Fruit fly (Drosophila melanogaster) whole organism, embryonic: ENCODE data around the gene CG42495.

Experiments used
- ATbp ChIP-seq: fragments of 200-800 bp; sonication (Bioruptor generic); optimal IDR thresholded peaks from 2 replicates; lab custom pipeline; 2017; ENCODE audit warnings: missing biosample characterization, mild to moderate bottlenecking, missing genetic modification characterization, missing genetic modification reagents
- Blimp-1 ChIP-seq: fragments of 200-800 bp; sonication (Bioruptor generic); optimal IDR thresholded peaks from 3 replicates; lab custom pipeline; 2018; ENCODE audit warnings: missing biosample characterization, missing genetic modification characterization, mild to moderate bottlenecking, moderate library complexity, missing genetic modification reagents
- CG11398 ChIP-seq: fragments of 200-800 bp; sonication (Bioruptor generic); optimal IDR thresholded peaks from 2 replicates; lab custom pipeline; 2016; ENCODE audit warnings: missing biosample characterization, missing genetic modification characterization
- CG11560 ChIP-seq: fragments of 200-800 bp; sonication (Bioruptor generic); IDR thresholded peaks from 3 replicates; pipeline ENCODE4 v1.3.6; 2022; ENCODE audit warnings: missing biosample characterization, missing genetic modification characterization
- CG12744 ChIP-seq: fragments of 200-800 bp; sonication (Bioruptor generic); optimal IDR thresholded peaks from 2 replicates; lab custom pipeline; 2016; ENCODE audit warnings: missing biosample characterization, missing genetic modification characterization
- CG13287 ChIP-seq: fragments of 200-800 bp; sonication (Bioruptor generic); IDR thresholded peaks from 2 replicates; pipeline ENCODE4 v1.3.6; 2022; ENCODE audit warnings: missing biosample characterization, missing genetic modification characterization; ENCODE audit not compliant: partially characterized antibody
- CG14667 ChIP-seq: fragments of 200-800 bp; sonication (Bioruptor generic); IDR thresholded peaks from 2 replicates; pipeline ENCODE4 v1.3.6; 2022; ENCODE audit warnings: missing biosample characterization, missing genetic modification characterization
- CG1647 ChIP-seq: fragments of 200-800 bp; sonication (Bioruptor generic); optimal IDR thresholded peaks from 3 replicates; lab custom pipeline; 2016; ENCODE audit warnings: missing biosample characterization, missing genetic modification characterization
- CG2120 ChIP-seq: fragments of 200-800 bp; sonication (Bioruptor generic); optimal IDR thresholded peaks from 3 replicates; lab custom pipeline; 2016; ENCODE audit warnings: missing biosample characterization, missing genetic modification characterization
- CG2875 ChIP-seq: fragments of 200-800 bp; sonication (Bioruptor generic); optimal IDR thresholded peaks from 2 replicates; lab custom pipeline; 2017; ENCODE audit warnings: missing biosample characterization, mild to moderate bottlenecking, missing genetic modification characterization, missing genetic modification reagents
- CG34376 ChIP-seq: fragments of 200-800 bp; sonication (Bioruptor generic); optimal IDR thresholded peaks from 2 replicates; lab custom pipeline; 2018; ENCODE audit warnings: missing biosample characterization, mild to moderate bottlenecking, missing genetic modification characterization
- CG4282 ChIP-seq: fragments of 200-800 bp; sonication (Bioruptor generic); optimal IDR thresholded peaks from 2 replicates; lab custom pipeline; 2016; ENCODE audit warnings: missing biosample characterization, missing genetic modification characterization
- CG4360 ChIP-seq: fragments of 200-800 bp; sonication (Bioruptor generic); IDR thresholded peaks from 2 replicates; pipeline ENCODE4 v1.3.6; 2022; ENCODE audit warnings: missing biosample characterization, missing genetic modification characterization
- CG4617 ChIP-seq: fragments of 200-800 bp; sonication (Bioruptor generic); optimal IDR thresholded peaks from 3 replicates; lab custom pipeline; 2016; ENCODE audit warnings: missing biosample characterization, missing genetic modification characterization, borderline replicate concordance
- CG6175 ChIP-seq: fragments of 200-800 bp; sonication (Bioruptor generic); IDR thresholded peaks from 3 replicates; pipeline ENCODE4 v1.3.6; 2022; ENCODE audit warnings: missing biosample characterization, missing genetic modification characterization
- CG6654 ChIP-seq: fragments of 200-800 bp; sonication (Bioruptor generic); optimal IDR thresholded peaks from 2 replicates; lab custom pipeline; 2017; ENCODE audit warnings: missing biosample characterization, mild to moderate bottlenecking, missing genetic modification characterization
- CG6689 ChIP-seq: fragments of 200-800 bp; sonication (Bioruptor generic); IDR thresholded peaks from 2 replicates; pipeline ENCODE4 v1.3.6; 2022; ENCODE audit warnings: missing biosample characterization, missing genetic modification characterization
- CG6854 ChIP-seq: fragments of 200-800 bp; sonication (Bioruptor generic); optimal IDR thresholded peaks from 3 replicates; lab custom pipeline; 2017; ENCODE audit warnings: missing biosample characterization, mild to moderate bottlenecking, missing genetic modification characterization
- CG8388 ChIP-seq: fragments of 200-800 bp; sonication (Bioruptor generic); optimal IDR thresholded peaks from 2 replicates; lab custom pipeline; 2019; ENCODE audit warnings: missing biosample characterization, mild to moderate bottlenecking, missing genetic modification characterization, moderate library complexity
- Fer3 ChIP-seq: fragments of 200-800 bp; sonication (Bioruptor generic); optimal IDR thresholded peaks from 2 replicates; lab custom pipeline; 2018; ENCODE audit warnings: missing biosample characterization, mild to moderate bottlenecking, missing genetic modification characterization, moderate library complexity
- HHEX ChIP-seq: fragments of 200-800 bp; sonication (Bioruptor generic); optimal IDR thresholded peaks from 3 replicates; lab custom pipeline; 2017; ENCODE audit warnings: missing biosample characterization, mild to moderate bottlenecking, missing genetic modification characterization, missing genetic modification reagents
- HLH3B ChIP-seq: fragments of 200-800 bp; sonication (Bioruptor generic); IDR thresholded peaks from 2 replicates; pipeline ENCODE4 v1.3.6; 2022; ENCODE audit warnings: missing biosample characterization, missing genetic modification characterization
- Myb ChIP-seq: fragments of 200-800 bp; sonication (Bioruptor generic); optimal IDR thresholded peaks from 2 replicates; lab custom pipeline; 2016; ENCODE audit warnings: missing biosample characterization, missing genetic modification characterization
- Poxn ChIP-seq: fragments of 200-800 bp; sonication (Bioruptor generic); IDR thresholded peaks from 2 replicates; pipeline ENCODE4 v1.3.6; 2022; ENCODE audit warnings: missing biosample characterization, missing genetic modification characterization
- Ptx1 ChIP-seq: fragments of 200-800 bp; sonication (Bioruptor generic); IDR thresholded peaks from 2 replicates; pipeline ENCODE4 v1.3.6; 2022; ENCODE audit warnings: missing biosample characterization, missing genetic modification characterization
- Rfx ChIP-seq: fragments of 200-800 bp; sonication (Bioruptor generic); IDR thresholded peaks from 2 replicates; pipeline ENCODE4 v1.3.6; 2022; ENCODE audit warnings: missing biosample characterization, missing genetic modification characterization
- Sry-β ChIP-seq: fragments of 200-800 bp; sonication (Bioruptor generic); optimal IDR thresholded peaks from 2 replicates; lab custom pipeline; 2018; ENCODE audit warnings: missing biosample characterization, mild to moderate bottlenecking, missing genetic modification characterization, moderate library complexity
- Sry-δ ChIP-seq: fragments of 200-800 bp; sonication (Bioruptor generic); optimal IDR thresholded peaks from 2 replicates; lab custom pipeline; 2016; ENCODE audit warnings: missing biosample characterization, missing genetic modification characterization
- TFAM ChIP-seq: fragments of 200-800 bp; sonication (Bioruptor generic); optimal IDR thresholded peaks from 2 replicates; lab custom pipeline; 2017; ENCODE audit warnings: missing biosample characterization, missing genetic modification characterization, inconsistent platforms
- br ChIP-seq: fragments of >200 bp; optimal IDR thresholded peaks from 2 replicates; lab custom pipeline; 2017
- bsh ChIP-seq, 2 experiments: fragments of 200-800 bp; sonication (Bioruptor generic); optimal IDR thresholded peaks; 2 replicates each; lab custom pipeline; 2017 to 2018; ENCODE audit warnings: mild to moderate bottlenecking in 2 of 2, missing biosample characterization in 2 of 2, missing genetic modification characterization in 2 of 2, moderate library complexity in 1 of 2
- croc ChIP-seq: fragments of 200-800 bp; sonication (Bioruptor generic); conservative IDR thresholded peaks from 3 replicates; pipeline ENCODE4 v1.3.6; 2022; ENCODE audit warnings: missing biosample characterization, missing genetic modification characterization
- dm ChIP-seq: fragments of 200-800 bp; sonication (Bioruptor generic); optimal IDR thresholded peaks from 3 replicates; lab custom pipeline; 2016; ENCODE audit warnings: missing biosample characterization, missing genetic modification characterization
- gcm2 ChIP-seq: fragments of 200-800 bp; sonication (Bioruptor generic); optimal IDR thresholded peaks from 2 replicates; lab custom pipeline; 2016; ENCODE audit warnings: missing biosample characterization, missing genetic modification characterization
- gt ChIP-seq: fragments of 200-800 bp; sonication (Bioruptor generic); IDR thresholded peaks from 2 replicates; pipeline ENCODE4 v1.3.6; 2022; ENCODE audit warnings: missing biosample characterization, missing genetic modification characterization
- h ChIP-seq: fragments of >200 bp; optimal IDR thresholded peaks from 2 replicates; lab custom pipeline; 2017
- jing ChIP-seq: fragments of 200-800 bp; sonication (Bioruptor generic); optimal IDR thresholded peaks from 2 replicates; lab custom pipeline; 2018; ENCODE audit warnings: missing biosample characterization, mild to moderate bottlenecking, missing genetic modification characterization
- odd ChIP-seq: fragments of 200-800 bp; sonication (Bioruptor generic); optimal IDR thresholded peaks from 2 replicates; lab custom pipeline; 2017; ENCODE audit warnings: missing biosample characterization, mild to moderate bottlenecking, missing genetic modification characterization
- pfk ChIP-seq: fragments of 200-800 bp; sonication (Bioruptor generic); optimal IDR thresholded peaks from 2 replicates; lab custom pipeline; 2018; ENCODE audit warnings: missing biosample characterization, mild to moderate bottlenecking, missing genetic modification characterization, moderate library complexity
- pzg ChIP-seq: fragments of 200-800 bp; sonication (Bioruptor generic); optimal IDR thresholded peaks from 3 replicates; lab custom pipeline; 2018; ENCODE audit warnings: missing biosample characterization, mild to moderate bottlenecking, missing genetic modification characterization, moderate library complexity
- run ChIP-seq: fragments of 200-800 bp; sonication (Bioruptor generic); optimal IDR thresholded peaks from 3 replicates; lab custom pipeline; 2018; ENCODE audit warnings: missing biosample characterization, mild to moderate bottlenecking, missing genetic modification characterization
- sc ChIP-seq, 3 experiments: fragments of >200 bp in 2 of 3; fragments of 200-800 bp in 1 of 3; sonication (Bioruptor generic) in 1 of 3; optimal IDR thresholded peaks; 2 replicates in 2 of 3; 3 replicates in 1 of 3; lab custom pipeline; 2017; ENCODE audit warnings: mild to moderate bottlenecking in 1 of 3, missing biosample characterization in 1 of 3, missing genetic modification characterization in 1 of 3, missing genetic modification reagents in 1 of 3
- sim ChIP-seq: fragments of 200-800 bp; sonication (Bioruptor generic); IDR thresholded peaks from 2 replicates; pipeline ENCODE4 v1.3.6; 2022; ENCODE audit warnings: missing biosample characterization, missing genetic modification characterization
- tio ChIP-seq: fragments of 200-800 bp; sonication (Bioruptor generic); optimal IDR thresholded peaks from 2 replicates; lab custom pipeline; 2017; ENCODE audit warnings: missing biosample characterization, missing genetic modification characterization, inconsistent platforms
- tll ChIP-seq, 2 experiments: fragments of 200-800 bp in 1 of 2; fragments of >200 bp in 1 of 2; sonication (Bioruptor generic) in 1 of 2; optimal IDR thresholded peaks; 2 replicates each; lab custom pipeline; 2017 to 2019; ENCODE audit warnings: missing biosample characterization in 2 of 2, missing genetic modification characterization in 2 of 2, mild to moderate bottlenecking in 1 of 2, moderate library complexity in 1 of 2
- trh ChIP-seq: fragments of 200-800 bp; sonication (Bioruptor generic); optimal IDR thresholded peaks from 2 replicates; lab custom pipeline; 2016; ENCODE audit warnings: missing biosample characterization, missing genetic modification characterization
- tup ChIP-seq: fragments of 200-800 bp; sonication (Bioruptor generic); optimal IDR thresholded peaks from 2 replicates; lab custom pipeline; 2016; ENCODE audit warnings: missing biosample characterization, mild to moderate bottlenecking, missing genetic modification characterization, moderate library complexity
- unpg ChIP-seq: fragments of 200-800 bp; sonication (Bioruptor generic); optimal IDR thresholded peaks from 3 replicates; lab custom pipeline; 2018; ENCODE audit warnings: missing biosample characterization, mild to moderate bottlenecking, missing genetic modification characterization, moderate library complexity

The CG42495 gene

dm6 chr3L:18640584-18641527, 26.3 kb upstream of the CG42495 start (continued):
- TF ChIP-seq CG6654 (GFP tag; lab: Kevin White, UChicago) (peak; percentile 75), odd (GFP tag; lab: Kevin White, UChicago) (peak; percentile 85), gcm2 (GFP tag; lab: Kevin White, UChicago) (peak; percentile 92), tll (GFP tag; optimal IDR thresholded peaks at IDR 0.05; lab: Kevin White, UChicago) (no peak), ATbp (GFP tag; lab: Kevin White, UChicago) (peak; percentile 78), Sry-β (GFP tag; lab: Kevin White, UChicago) (peak; percentile 10), Myb (peak; percentile 73), Poxn (peak; percentile 82), CG2120 (GFP tag; lab: Kevin White, UChicago) (peak; percentile 99), unpg (GFP tag; lab: Kevin White, UChicago) (peak; percentile 93), CG11560 (tag; lab: Robert Waterston, UW) (peak; percentile 92), CG2875 (peak; percentile 53), sim (GFP tag; lab: Robert Waterston, UW) (peak; percentile 92), run (tag; lab: Kevin White, UChicago) (peak; percentile 91), trh (GFP tag; lab: Kevin White, UChicago) (peak; percentile 63), CG34376 (GFP tag; lab: Kevin White, UChicago) (peak; percentile 81), TFAM (peak; percentile 53), HLH3B (peak; percentile 98), h (lab: Kevin White, UChicago) (no peak), CG13287 (GFP tag; lab: Robert Waterston, UW) (peak; percentile 16; the same call in 1 of the 2 replicates), Ptx1 (GFP tag; lab: Robert Waterston, UW) (peak; percentile 99), Fer3 (tag; lab: Kevin White, UChicago) (peak; percentile 96), CG6854 (GFP tag; lab: Kevin White, UChicago) (peak; percentile 90), CG8388 (GFP tag; lab: Kevin White, UChicago) (peak; percentile 88), HHEX (GFP tag; lab: Kevin White, UChicago) (peak; percentile 90), CG4282 (GFP tag; lab: Kevin White, UChicago) (peak; percentile 74), CG11398 (GFP tag; lab: Kevin White, UChicago) (peak; percentile 85), jing (peak; percentile 85), CG6175 (GFP tag; lab: Robert Waterston, UW) (peak; percentile 97), CG1647 (GFP tag; lab: Kevin White, UChicago) (peak; percentile 84), sc (optimal IDR thresholded peaks at IDR 0.05; lab: Kevin White, UChicago) (no peak), sc (GFP tag; optimal IDR thresholded peaks at IDR 0.05; lab: Kevin White, UChicago) (peak; percentile 63), CG12744 (GFP tag; lab: Kevin White, UChicago) (peak; percentile 94), CG4617 (GFP tag; lab: Kevin White, UChicago) (peak; percentile 76), tio (GFP tag; lab: Kevin White, UChicago) (peak; percentile 75), bsh (GFP tag; optimal IDR thresholded peaks at IDR 0.05; lab: Kevin White, UChicago) (peak; percentile 73 to 85), CG6689 (GFP tag; lab: Robert Waterston, UW) (peak; percentile 93), br (no peak), dm (peak; percentile 83), Rfx (GFP tag; lab: Robert Waterston, UW) (peak; percentile 99), pzg (peak; percentile 26), croc (peak; percentile 84), pfk (GFP tag; lab: Kevin White, UChicago) (no peak), gt (GFP tag; lab: Robert Waterston, UW) (peak; percentile 88), tup (peak; percentile 72), CG4360 (peak; percentile 74), Blimp-1 (peak; percentile 81), CG14667 (GFP tag; lab: Robert Waterston, UW) (peak; percentile 97), Sry-δ (peak; percentile 66)
